Fruit fly (Drosophila melanogaster): ENCODE results near the gene TotC.

DNA sequence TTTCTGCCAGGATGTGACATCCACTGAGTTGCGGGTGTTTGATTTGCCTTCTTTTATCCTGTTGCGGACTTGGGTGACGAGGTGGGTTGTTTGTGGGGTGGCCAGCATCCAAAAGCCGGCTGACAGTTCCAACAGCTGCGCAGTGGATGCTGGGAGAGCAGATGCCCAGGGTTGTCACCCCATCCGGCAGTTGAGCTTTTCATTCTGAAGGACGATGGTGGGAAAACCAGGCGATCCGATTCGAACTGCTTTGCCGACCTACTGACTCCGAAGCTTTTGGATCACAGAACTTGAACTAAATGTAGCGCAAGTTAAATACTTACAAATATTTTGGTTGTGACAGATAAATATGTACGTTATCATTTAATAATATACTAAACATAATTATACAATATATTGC is 6.6 kb upstream of the TotC start, which contains the start of gene KaiR1D:
- TF ChIP-seq rn (GFP tag; IDR thresholded peaks at IDR 0.05), result no peak
- no peak for TF ChIP-seq D1 (tag; optimal IDR thresholded peaks at IDR 0.05)
- TF ChIP-seq CG15710 (tag; optimal IDR thresholded peaks at IDR 0.05), result no peak
- TF ChIP-seq EcR (GFP tag; optimal IDR thresholded peaks at IDR 0.05), result no peak
- no peak for TF ChIP-seq CG32121 (GFP tag; IDR thresholded peaks at IDR 0.05)
- no peak for TF ChIP-seq gl (tag; optimal IDR thresholded peaks at IDR 0.05)
- no peak for TF ChIP-seq Pif1A (GFP tag; optimal IDR thresholded peaks at IDR 0.05)
